Worm (Caenorhabditis elegans) whole organism, mixed stage, embryonic: ENCODE results near the gene rocf-1.

Experiments used
- lin-13 ChIP-seq: fragments of 150-350 bp; optimal IDR thresholded peaks from 2 replicates; lab custom pipeline; 2014; ENCODE audit warnings: missing biosample characterization, missing genetic modification characterization
- nhr-237 ChIP-seq: fragments of 150-350 bp; optimal IDR thresholded peaks from 2 replicates; lab custom pipeline; 2014; ENCODE audit warnings: missing biosample characterization, missing genetic modification characterization
- sem-2 ChIP-seq: fragments of 200-800 bp; sonication (Bioruptor generic); optimal IDR thresholded peaks from 2 replicates; lab custom pipeline; 2018; ENCODE audit warnings: mild to moderate bottlenecking, missing genetic modification characterization, missing compliant biosample characterization

ce11 chrV:15497731-15498130, 33.4 kb upstream of the rocf-1 start:
- TF ChIP-seq nhr-237 (tag; lab: Kevin White, UChicago): no peak
- no peak for TF ChIP-seq sem-2 (GFP tag; lab: Kevin White, UChicago)
- peak; percentile 4 for TF ChIP-seq lin-13 (tag; lab: Kevin White, UChicago)
